2 worm cellular contexts compared by ENCODE assay signal in the genomic region with DNA sequence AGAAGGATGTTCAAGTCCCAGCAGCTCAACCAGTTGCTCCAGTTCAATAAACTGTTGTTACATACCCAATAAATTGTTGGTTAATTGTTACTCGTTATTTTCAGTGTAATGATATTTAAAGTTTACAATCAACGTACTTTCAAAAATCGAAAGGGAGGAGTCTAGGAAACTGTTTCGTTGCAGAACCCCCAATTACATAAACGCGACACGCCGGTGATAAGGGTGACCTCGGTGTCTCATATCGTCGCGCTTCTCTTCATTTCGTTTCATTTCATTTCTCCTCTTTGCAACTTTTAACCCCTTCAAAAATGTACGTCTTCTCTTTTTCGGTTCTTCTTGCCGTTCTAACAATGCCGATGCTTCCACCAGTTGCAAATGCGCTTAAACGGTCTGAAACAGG.
TF ChIP-seq lines count a peak whose summit lies in the region.

A gene (plus strand): TSS at position 184 of the 400 bp plus-strand sequence.

TF ChIP-seq in whole organism, L4 larva, 104 proteins besides CTCF, POLR2A, EP300 and RAD21 (continued from another document):
- TF ChIP-seq vab-7 (GFP tag; IDR thresholded peaks at IDR 0.05; lab: Robert Waterston, UW) (peak; percentile 4; the same call in 1 of the 2 replicates), gei-8 (GFP tag; optimal IDR thresholded peaks at IDR 0.05; lab: Kevin White, UChicago) (no peak), aly-2 (tag; optimal IDR thresholded peaks at IDR 0.05; lab: Kevin White, UChicago) (no peak), ceh-28 (tag; optimal IDR thresholded peaks at IDR 0.05; lab: Kevin White, UChicago) (no peak), Y105C5A.15 (GFP tag; IDR thresholded peaks at IDR 0.05; lab: Robert Waterston, UW) (no peak), F44E2.7 (GFP tag; IDR thresholded peaks at IDR 0.05; lab: Robert Waterston, UW) (0 out of 2 replicates have a peak, but pooled peaks have one; percentile 7), Y75B8A.6 (GFP tag; IDR thresholded peaks at IDR 0.05; lab: Robert Waterston, UW) (0 out of 2 replicates have a peak, but pooled peaks have one; percentile 25), Y48G9A.11 (GFP tag; IDR thresholded peaks at IDR 0.05; lab: Robert Waterston, UW) (peak; percentile 51; the same call in 1 of the 2 replicates), hmg-1.1 (GFP tag; IDR thresholded peaks at IDR 0.05; lab: Robert Waterston, UW) (no peak), lin-13 (GFP tag; optimal IDR thresholded peaks at IDR 0.05; lab: Kevin White, UChicago) (no peak), nhr-28 (tag; optimal IDR thresholded peaks at IDR 0.05; lab: Kevin White, UChicago) (peak; percentile 20), egl-43 (GFP tag; IDR thresholded peaks at IDR 0.05; lab: Robert Waterston, UW) (0 out of 2 replicates have a peak, but pooled peaks have one; percentile 42), mep-1 (tag; optimal IDR thresholded peaks at IDR 0.05; lab: Kevin White, UChicago) (no peak), zip-2 (tag; optimal IDR thresholded peaks at IDR 0.05; lab: Kevin White, UChicago) (no peak), snpc-4 (tag; optimal IDR thresholded peaks at IDR 0.05; lab: Kevin White, UChicago) (no peak), lir-3 (tag; optimal IDR thresholded peaks at IDR 0.05; lab: Kevin White, UChicago) (no peak), F49E8.2 (tag; optimal IDR thresholded peaks at IDR 0.05; lab: Kevin White, UChicago; ENCODE audit: borderline replicate concordance) (peak; percentile 43)

TF ChIP-seq in whole organism, young adult, 124 proteins besides CTCF, POLR2A, EP300 and RAD21 (continued from another document):
- TF ChIP-seq hrde-1 (tag; optimal IDR thresholded peaks at IDR 0.05; lab: Kevin White, UChicago; ENCODE audit: borderline replicate concordance) = peak; percentile 23
- no peak for TF ChIP-seq nfya-2 (GFP tag; IDR thresholded peaks at IDR 0.05; lab: Robert Waterston, UW)
- TF ChIP-seq snpc-4 (GFP tag; optimal IDR thresholded peaks at IDR 0.05; lab: Kevin White, UChicago) = no peak
- TF ChIP-seq snpc-4 (tag; optimal IDR thresholded peaks at IDR 0.05; lab: Kevin White, UChicago) = peak in 2 of 4 experiments; percentile 24
- peak; percentile 48; the same call in 1 of the 2 replicates for TF ChIP-seq B0336.3 (GFP tag; IDR thresholded peaks at IDR 0.05; lab: Robert Waterston, UW)
- TF ChIP-seq Y79H2A.3 (GFP tag; conservative IDR thresholded peaks at IDR 0.05; lab: Robert Waterston, UW) = no peak
- TF ChIP-seq cebp-2 (GFP tag; IDR thresholded peaks at IDR 0.05; lab: Robert Waterston, UW) = no peak
- no peak for TF ChIP-seq hlh-12 (tag; optimal IDR thresholded peaks at IDR 0.05; lab: Kevin White, UChicago)
- peak; percentile 62 for TF ChIP-seq rcor-1 (GFP tag; IDR thresholded peaks at IDR 0.05; lab: Robert Waterston, UW)
- 0 out of 2 replicates have a peak, but pooled peaks have one; percentile 31 for TF ChIP-seq Y95B8A.8 (GFP tag; IDR thresholded peaks at IDR 0.05; lab: Robert Waterston, UW)
- TF ChIP-seq mes-4 (tag; optimal IDR thresholded peaks at IDR 0.05; lab: Kevin White, UChicago) = no peak
- no peak for TF ChIP-seq sea-2 (GFP tag; IDR thresholded peaks at IDR 0.05; lab: Robert Waterston, UW)
- TF ChIP-seq dpl-1 (GFP tag; optimal IDR thresholded peaks at IDR 0.05; lab: Kevin White, UChicago) = no peak
- TF ChIP-seq madf-8 (GFP tag; conservative IDR thresholded peaks at IDR 0.05; lab: Robert Waterston, UW) = no peak
- TF ChIP-seq madf-6 (GFP tag; IDR thresholded peaks at IDR 0.05; lab: Robert Waterston, UW) = peak; percentile 74
- TF ChIP-seq nfyb-1 (GFP tag; IDR thresholded peaks at IDR 0.05; lab: Robert Waterston, UW) = 0 out of 2 replicates have a peak, but pooled peaks have one; percentile 27
- no peak for TF ChIP-seq him-1 (tag; optimal IDR thresholded peaks at IDR 0.05; lab: Kevin White, UChicago)
- no peak for TF ChIP-seq F52B5.7 (tag; optimal IDR thresholded peaks at IDR 0.05; lab: Kevin White, UChicago)
- TF ChIP-seq F57A8.1 (GFP tag; optimal IDR thresholded peaks at IDR 0.05; lab: Kevin White, UChicago) = no peak
- TF ChIP-seq lsy-27 (tag; optimal IDR thresholded peaks at IDR 0.05; lab: Kevin White, UChicago; ENCODE audit: borderline replicate concordance, insufficient read depth) = no peak
- TF ChIP-seq attf-5 (GFP tag; optimal IDR thresholded peaks at IDR 0.05; lab: Kevin White, UChicago) = no peak
- no peak for TF ChIP-seq ztf-18 (tag; optimal IDR thresholded peaks at IDR 0.05; lab: Kevin White, UChicago)
- no peak for TF ChIP-seq pha-4 (tag; optimal IDR thresholded peaks at IDR 0.05; lab: Kevin White, UChicago)
- TF ChIP-seq xnd-1 (tag; optimal IDR thresholded peaks at IDR 0.05; lab: Kevin White, UChicago) = peak; percentile 18
- TF ChIP-seq nhr-179 (tag; optimal IDR thresholded peaks at IDR 0.05; lab: Kevin White, UChicago) = no peak
- TF ChIP-seq lin-40 (tag; optimal IDR thresholded peaks at IDR 0.05; lab: Kevin White, UChicago) = no peak
- TF ChIP-seq atf-7 (tag; optimal IDR thresholded peaks at IDR 0.05; lab: Kevin White, UChicago) = peak; percentile 18
- TF ChIP-seq zim-3 (tag; optimal IDR thresholded peaks at IDR 0.05; lab: Kevin White, UChicago) = no peak
- TF ChIP-seq ztf-3 (GFP tag; optimal IDR thresholded peaks at IDR 0.05; lab: Kevin White, UChicago) = no peak
- TF ChIP-seq snpc-3.4 (tag; optimal IDR thresholded peaks at IDR 0.05; lab: Kevin White, UChicago) = peak; percentile 54
- peak; percentile 58; the same call in 1 of the 2 replicates for TF ChIP-seq madf-3 (GFP tag; IDR thresholded peaks at IDR 0.05; lab: Robert Waterston, UW)
- no peak for TF ChIP-seq F57C9.4 (tag; optimal IDR thresholded peaks at IDR 0.05; lab: Kevin White, UChicago)
- TF ChIP-seq ccch-3 (GFP tag; optimal IDR thresholded peaks at IDR 0.05; lab: Kevin White, UChicago) = no peak
- no peak for TF ChIP-seq attf-3 (GFP tag; conservative IDR thresholded peaks at IDR 0.05; lab: Robert Waterston, UW)
- TF ChIP-seq unc-130 (GFP tag; optimal IDR thresholded peaks at IDR 0.05; lab: Kevin White, UChicago) = no peak
- peak; percentile 68; the same call in 1 of the 2 replicates for TF ChIP-seq Y56A3A.18 (GFP tag; IDR thresholded peaks at IDR 0.05; lab: Robert Waterston, UW)
- TF ChIP-seq lsl-1 (GFP tag; optimal IDR thresholded peaks at IDR 0.05; lab: Kevin White, UChicago) = peak; percentile 1
- no peak for TF ChIP-seq bed-1 (GFP tag; IDR thresholded peaks at IDR 0.05; lab: Robert Waterston, UW)
- peak; percentile 42 for TF ChIP-seq snpc-1.3 (tag; optimal IDR thresholded peaks at IDR 0.05; lab: Kevin White, UChicago; ENCODE audit: insufficient read depth)
- no peak for TF ChIP-seq lir-1 (GFP tag; conservative IDR thresholded peaks at IDR 0.05; lab: Robert Waterston, UW)
- TF ChIP-seq ama-1 (optimal IDR thresholded peaks at IDR 0.05; lab: Kevin White, UChicago) = no peak
- peak in 1 of 2 experiments; percentile 75 for TF ChIP-seq ama-1 (GFP tag; optimal IDR thresholded peaks at IDR 0.05; lab: Kevin White, UChicago)
- peak; percentile 31 for TF ChIP-seq die-1 (tag; optimal IDR thresholded peaks at IDR 0.05; lab: Kevin White, UChicago)
- TF ChIP-seq F33H1.4 (GFP tag; IDR thresholded peaks at IDR 0.05; lab: Robert Waterston, UW) = peak; percentile 32
- no peak for TF ChIP-seq F10E7.11 (tag; optimal IDR thresholded peaks at IDR 0.05; lab: Kevin White, UChicago)
- TF ChIP-seq sptf-2 (GFP tag; optimal IDR thresholded peaks at IDR 0.05; lab: Kevin White, UChicago) = no peak
- no peak for TF ChIP-seq hlh-26 (GFP tag; conservative IDR thresholded peaks at IDR 0.05; lab: Robert Waterston, UW)
- no peak for TF ChIP-seq akir-1 (GFP tag; optimal IDR thresholded peaks at IDR 0.05; lab: Kevin White, UChicago)
- TF ChIP-seq B0261.1 (tag; optimal IDR thresholded peaks at IDR 0.05; lab: Kevin White, UChicago) = no peak
- TF ChIP-seq let-607 (tag; optimal IDR thresholded peaks at IDR 0.05; lab: Kevin White, UChicago) = no peak
- TF ChIP-seq efl-1 (GFP tag; optimal IDR thresholded peaks at IDR 0.05; lab: Kevin White, UChicago) = peak; percentile 3
- no peak for TF ChIP-seq ztf-28 (GFP tag; IDR thresholded peaks at IDR 0.05; lab: Robert Waterston, UW)
- 0 out of 2 replicates have a peak, but pooled peaks have one; percentile 7 for TF ChIP-seq zfh-2 (GFP tag; conservative IDR thresholded peaks at IDR 0.05; lab: Robert Waterston, UW)
- no peak for TF ChIP-seq Y53G8AR.9 (GFP tag; conservative IDR thresholded peaks at IDR 0.05; lab: Robert Waterston, UW)
- TF ChIP-seq egl-44 (GFP tag; IDR thresholded peaks at IDR 0.05; lab: Robert Waterston, UW) = no peak
- no peak; the same call in 1 of the 2 replicates for TF ChIP-seq D2030.7 (GFP tag; IDR thresholded peaks at IDR 0.05; lab: Robert Waterston, UW)
- no peak for TF ChIP-seq mel-28 (tag; optimal IDR thresholded peaks at IDR 0.05; lab: Kevin White, UChicago; ENCODE audit: borderline replicate concordance)
- no peak for TF ChIP-seq K12H6.12 (tag; optimal IDR thresholded peaks at IDR 0.05; lab: Kevin White, UChicago)
- TF ChIP-seq lin-54 (GFP tag; optimal IDR thresholded peaks at IDR 0.05; lab: Kevin White, UChicago) = peak; percentile 16
- TF ChIP-seq ztf-26 (tag; optimal IDR thresholded peaks at IDR 0.05; lab: Kevin White, UChicago) = no peak
- peak; percentile 39 for TF ChIP-seq tbp1 (GFP tag; optimal IDR thresholded peaks at IDR 0.05; lab: Kevin White, UChicago)
- TF ChIP-seq chd-7 (tag; optimal IDR thresholded peaks at IDR 0.05; lab: Kevin White, UChicago) = no peak
- peak; percentile 16 for TF ChIP-seq repo-1 (tag; optimal IDR thresholded peaks at IDR 0.05; lab: Kevin White, UChicago)
- peak; percentile 65 for TF ChIP-seq snpc-1.1 (tag; optimal IDR thresholded peaks at IDR 0.05; lab: Kevin White, UChicago; ENCODE audit: insufficient read depth)
- no peak for TF ChIP-seq ztf-22 (GFP tag; optimal IDR thresholded peaks at IDR 0.05; lab: Kevin White, UChicago)
- TF ChIP-seq tlf-1 (GFP tag; optimal IDR thresholded peaks at IDR 0.05; lab: Kevin White, UChicago) = peak; percentile 41
- TF ChIP-seq ceh-27 (GFP tag; optimal IDR thresholded peaks at IDR 0.05; lab: Kevin White, UChicago) = no peak
- TF ChIP-seq athp-1 (tag; optimal IDR thresholded peaks at IDR 0.05; lab: Kevin White, UChicago) = no peak
- TF ChIP-seq lag-1 (GFP tag; IDR thresholded peaks at IDR 0.05; lab: Robert Waterston, UW) = no peak
- no peak for TF ChIP-seq T07F8.4 (tag; optimal IDR thresholded peaks at IDR 0.05; lab: Kevin White, UChicago)
- no peak for TF ChIP-seq nhr-27 (tag; optimal IDR thresholded peaks at IDR 0.05; lab: Kevin White, UChicago)
- TF ChIP-seq hmg-20 (GFP tag; IDR thresholded peaks at IDR 0.05; lab: Robert Waterston, UW) = no peak
- TF ChIP-seq F39B2.1 (GFP tag; IDR thresholded peaks at IDR 0.05; lab: Robert Waterston, UW) = peak; percentile 75; the same call in 1 of the 2 replicates
- TF ChIP-seq gei-17 (GFP tag; optimal IDR thresholded peaks at IDR 0.05; lab: Kevin White, UChicago) = no peak
- TF ChIP-seq ceh-100 (GFP tag; IDR thresholded peaks at IDR 0.05; lab: Robert Waterston, UW) = peak; percentile 27; the same call in 1 of the 2 replicates
- no peak for TF ChIP-seq C17E4.6 (GFP tag; IDR thresholded peaks at IDR 0.05; lab: Robert Waterston, UW)
- no peak for TF ChIP-seq rpc-1 (optimal IDR thresholded peaks at IDR 0.05; lab: Kevin White, UChicago)
- TF ChIP-seq rpc-1 (tag; optimal IDR thresholded peaks at IDR 0.05; lab: Kevin White, UChicago) = no peak
- TF ChIP-seq rec-8 (tag; optimal IDR thresholded peaks at IDR 0.05; lab: Kevin White, UChicago) = no peak
- TF ChIP-seq T26A5.8 (tag; optimal IDR thresholded peaks at IDR 0.05; lab: Kevin White, UChicago) = no peak
- no peak for TF ChIP-seq F23B12.7 (tag; optimal IDR thresholded peaks at IDR 0.05; lab: Kevin White, UChicago; ENCODE audit: insufficient read depth)
TF ChIP-seq in whole organism, young adult: peak in this region for 34.
